Fruit fly (Drosophila melanogaster): Measurements from ENCODE around the gene CG7218.

The CG7218 gene

dm6 chr3R:18125023-18125630, 39.1 kb downstream of the CG7218 start (continued):
- TF ChIP-seq Mrtf (GFP tag; IDR thresholded peaks at IDR 0.05): peak; percentile 91
- no peak for TF ChIP-seq kni (GFP tag; optimal IDR thresholded peaks at IDR 0.05)
- peak; percentile 77 for TF ChIP-seq gem (tag; optimal IDR thresholded peaks at IDR 0.05)
- TF ChIP-seq Hsf (GFP tag; optimal IDR thresholded peaks at IDR 0.05): peak; percentile 73
- peak; percentile 87 for TF ChIP-seq Awh (GFP tag; IDR thresholded peaks at IDR 0.05)
- TF ChIP-seq CG4854 (GFP tag; optimal IDR thresholded peaks at IDR 0.05): peak; percentile 17
- peak; percentile 94 for TF ChIP-seq Xrp1 (GFP tag; IDR thresholded peaks at IDR 0.05)
- no peak for TF ChIP-seq CG6683 (GFP tag; optimal IDR thresholded peaks at IDR 0.05)
- peak; percentile 68 for TF ChIP-seq CG1233 (GFP tag; optimal IDR thresholded peaks at IDR 0.05)
- peak; percentile 19 for TF ChIP-seq cwo (GFP tag; optimal IDR thresholded peaks at IDR 0.05)
- peak; percentile 70 for TF ChIP-seq ro (GFP tag; IDR thresholded peaks at IDR 0.05)
- TF ChIP-seq CG1647 (GFP tag; optimal IDR thresholded peaks at IDR 0.05): peak; percentile 58
- TF ChIP-seq CG12236 (GFP tag; optimal IDR thresholded peaks at IDR 0.05): peak; percentile 41
- peak; percentile 57; the same call in 1 of the 2 replicates for TF ChIP-seq CkIIα-i1 (GFP tag; IDR thresholded peaks at IDR 0.05)
- peak; percentile 72 for TF ChIP-seq CG15269 (tag; optimal IDR thresholded peaks at IDR 0.05)
- TF ChIP-seq CG17328 (GFP tag; IDR thresholded peaks at IDR 0.05): peak; percentile 88
- TF ChIP-seq ind (GFP tag; optimal IDR thresholded peaks at IDR 0.05): peak; percentile 94
- TF ChIP-seq CG8478 (optimal IDR thresholded peaks at IDR 0.05): no peak
- peak; percentile 48 for TF ChIP-seq CG2875 (GFP tag; optimal IDR thresholded peaks at IDR 0.05)
- peak; percentile 48 for TF ChIP-seq trh (GFP tag; optimal IDR thresholded peaks at IDR 0.05)
- peak; percentile 81 for TF ChIP-seq CG31441 (GFP tag; IDR thresholded peaks at IDR 0.05)
- no peak for TF ChIP-seq CTCF (GFP tag; optimal IDR thresholded peaks at IDR 0.05)
- peak; percentile 34 for TF ChIP-seq en (GFP tag; optimal IDR thresholded peaks at IDR 0.05)
- TF ChIP-seq gro (GFP tag; optimal IDR thresholded peaks at IDR 0.05): peak; percentile 64
- peak; percentile 87 for TF ChIP-seq dati (GFP tag; IDR thresholded peaks at IDR 0.05)
- TF ChIP-seq lmd (GFP tag; IDR thresholded peaks at IDR 0.05): peak; percentile 95
- TF ChIP-seq grn (GFP tag; optimal IDR thresholded peaks at IDR 0.05): peak; percentile 58
- peak; percentile 87 for TF ChIP-seq CG6175 (GFP tag; IDR thresholded peaks at IDR 0.05)
- TF ChIP-seq B-H1 (GFP tag; IDR thresholded peaks at IDR 0.05): peak; percentile 85
- TF ChIP-seq CG10431 (GFP tag; optimal IDR thresholded peaks at IDR 0.05): no peak
- TF ChIP-seq CG13775 (GFP tag; optimal IDR thresholded peaks at IDR 0.05): peak; percentile 59
- TF ChIP-seq CG12769 (tag; optimal IDR thresholded peaks at IDR 0.05): peak; percentile 62
- no peak for TF ChIP-seq eve (GFP tag; optimal IDR thresholded peaks at IDR 0.05)
- peak; percentile 72 for TF ChIP-seq CG3847 (GFP tag; IDR thresholded peaks at IDR 0.05)
- peak; percentile 88 for TF ChIP-seq CG8765 (GFP tag; IDR thresholded peaks at IDR 0.05)
- peak; percentile 29 for TF ChIP-seq CG17802 (tag; optimal IDR thresholded peaks at IDR 0.05)
- TF ChIP-seq slbo (GFP tag; IDR thresholded peaks at IDR 0.05): peak; percentile 91
- TF ChIP-seq CG18619 (GFP tag; optimal IDR thresholded peaks at IDR 0.05): peak; percentile 53
- TF ChIP-seq CG11723 (GFP tag; optimal IDR thresholded peaks at IDR 0.05): peak; percentile 48
- TF ChIP-seq CG14965 (GFP tag; optimal IDR thresholded peaks at IDR 0.05; ENCODE audit: borderline replicate concordance): peak; percentile 31
- TF ChIP-seq CG12659 (GFP tag; optimal IDR thresholded peaks at IDR 0.05): peak; percentile 41
- peak; percentile 86 for TF ChIP-seq CG2889 (GFP tag; IDR thresholded peaks at IDR 0.05)
- no peak for TF ChIP-seq kah (GFP tag; optimal IDR thresholded peaks at IDR 0.05)
- peak; percentile 68 for TF ChIP-seq CG10274 (GFP tag; optimal IDR thresholded peaks at IDR 0.05)
- peak; percentile 71 for TF ChIP-seq Dad (GFP tag; optimal IDR thresholded peaks at IDR 0.05)
- no peak for TF ChIP-seq emc (GFP tag; optimal IDR thresholded peaks at IDR 0.05)
- TF ChIP-seq CG13624 (GFP tag; optimal IDR thresholded peaks at IDR 0.05): peak; percentile 95
- TF ChIP-seq E2f1 (GFP tag; IDR thresholded peaks at IDR 0.05): peak; percentile 92
- TF ChIP-seq CG15601 (tag; optimal IDR thresholded peaks at IDR 0.05): peak; percentile 30
- no peak for TF ChIP-seq Kr (GFP tag; optimal IDR thresholded peaks at IDR 0.05)
- TF ChIP-seq Sox102F (GFP tag; optimal IDR thresholded peaks at IDR 0.05): peak; percentile 73

Measured in whole organism, embryonic.